Worm (Caenorhabditis elegans) whole organism, young adult: Measurements from ENCODE around the gene Y25C1A.8.

Experiments used
- C06A6.2 ChIP-seq: fragments of 200-800 bp; sonication (Bioruptor generic); conservative IDR thresholded peaks from 2 replicates; pipeline ENCODE4 v1.3.6; 2022; ENCODE audit warnings: missing genetic modification characterization, missing compliant biosample characterization
- C17E4.6 ChIP-seq: fragments of 200-800 bp; sonication (Bioruptor generic); IDR thresholded peaks from 2 replicates; pipeline ENCODE4 v1.3.6; 2022; ENCODE audit warnings: missing genetic modification reagents, missing genetic modification characterization, missing compliant biosample characterization
- D2030.7 ChIP-seq: fragments of 200-800 bp; sonication (Bioruptor generic); IDR thresholded peaks from 2 replicates; pipeline ENCODE4 v1.3.6; 2022; ENCODE audit warnings: missing genetic modification reagents, missing genetic modification characterization, missing compliant biosample characterization
- F55B11.4 ChIP-seq: sonication (generic microtip); optimal IDR thresholded peaks from 2 replicates; lab custom pipeline; 2016; ENCODE audit warnings: missing compliant biosample characterization, missing genetic modification characterization, borderline replicate concordance; ENCODE audit not compliant: insufficient read depth
- T26A5.8 ChIP-seq: sonication (generic microtip); optimal IDR thresholded peaks from 2 replicates; lab custom pipeline; 2016; ENCODE audit warnings: missing genetic modification characterization, missing compliant biosample characterization
- akir-1 ChIP-seq: fragments of 200-800 bp; sonication (Bioruptor generic); optimal IDR thresholded peaks from 2 replicates; lab custom pipeline; 2018; ENCODE audit warnings: mild to moderate bottlenecking, missing genetic modification characterization, moderate library complexity, missing compliant biosample characterization
- aptf-2 ChIP-seq: fragments of 200-800 bp; sonication (Bioruptor generic); conservative IDR thresholded peaks from 2 replicates; pipeline ENCODE4 v1.3.6; 2022; ENCODE audit warnings: missing genetic modification reagents, missing genetic modification characterization, missing compliant biosample characterization
- attf-3 ChIP-seq: fragments of 200-800 bp; sonication (Bioruptor generic); conservative IDR thresholded peaks from 2 replicates; pipeline ENCODE4 v1.3.6; 2022; ENCODE audit warnings: missing genetic modification reagents, missing genetic modification characterization, missing compliant biosample characterization
- bed-2 ChIP-seq: fragments of 200-800 bp; sonication (Bioruptor generic); IDR thresholded peaks from 2 replicates; pipeline ENCODE4 v1.3.6; 2022; ENCODE audit warnings: missing genetic modification reagents, missing genetic modification characterization, missing compliant biosample characterization
- cebp-2 ChIP-seq: fragments of 200-800 bp; sonication (Bioruptor generic); IDR thresholded peaks from 2 replicates; pipeline ENCODE4 v1.3.6; 2022; ENCODE audit warnings: missing genetic modification characterization, missing compliant biosample characterization
- ceh-58 ChIP-seq: fragments of 200-800 bp; sonication (Bioruptor generic); IDR thresholded peaks from 2 replicates; pipeline ENCODE4 v1.3.6; 2022; ENCODE audit warnings: missing genetic modification characterization, missing compliant biosample characterization
- ceh-79 ChIP-seq: sonication (generic microtip); optimal IDR thresholded peaks from 2 replicates; lab custom pipeline; 2017; ENCODE audit warnings: mild to moderate bottlenecking, missing genetic modification characterization, missing compliant biosample characterization
- dox-1 ChIP-seq: fragments of 200-800 bp; sonication (Bioruptor generic); IDR thresholded peaks from 2 replicates; pipeline ENCODE4 v1.3.6; 2022; ENCODE audit warnings: missing genetic modification reagents, missing genetic modification characterization, missing compliant biosample characterization
- egrh-3 ChIP-seq: fragments of 200-800 bp; sonication (Bioruptor generic); IDR thresholded peaks from 2 replicates; pipeline ENCODE4 v1.3.6; 2022; ENCODE audit warnings: missing genetic modification reagents, missing genetic modification characterization, missing compliant biosample characterization
- him-1 ChIP-seq: sonication (generic microtip); optimal IDR thresholded peaks from 2 replicates; lab custom pipeline; 2016; ENCODE audit warnings: missing genotype, missing genetic modification reagents, missing genetic modification characterization, missing compliant biosample characterization
- hlh-26 ChIP-seq: fragments of 200-800 bp; sonication (Bioruptor generic); conservative IDR thresholded peaks from 2 replicates; pipeline ENCODE4 v1.3.6; 2022; ENCODE audit warnings: missing genetic modification reagents, missing genetic modification characterization, missing compliant biosample characterization
- hmg-1.2 ChIP-seq: fragments of 200-800 bp; sonication (Bioruptor generic); IDR thresholded peaks from 2 replicates; pipeline ENCODE4 v1.3.6; 2022; ENCODE audit warnings: missing genetic modification reagents, missing genetic modification characterization, missing compliant biosample characterization
- hsf-1 ChIP-seq: fragments of 200-800 bp; sonication (Bioruptor generic); IDR thresholded peaks from 2 replicates; pipeline ENCODE4 v1.3.6; 2022; ENCODE audit warnings: missing genetic modification reagents, missing genetic modification characterization, missing compliant biosample characterization
- let-607 ChIP-seq, 2 experiments: fragments of 200-800 bp in 1 of 2; sonication (Bioruptor generic) in 1 of 2; sonication (generic microtip) in 1 of 2; optimal IDR thresholded peaks; 2 replicates each; lab custom pipeline; 2016 to 2018; ENCODE audit warnings: mild to moderate bottlenecking in 2 of 2, missing compliant biosample characterization in 2 of 2, missing genetic modification characterization in 2 of 2, moderate library complexity in 2 of 2, missing genotype in 1 of 2
- lin-26 ChIP-seq: fragments of 200-800 bp; sonication (Bioruptor generic); IDR thresholded peaks from 2 replicates; pipeline ENCODE4 v1.3.6; 2022; ENCODE audit warnings: missing genetic modification reagents, missing genetic modification characterization, missing compliant biosample characterization
- lin-40 ChIP-seq: sonication (generic microtip); optimal IDR thresholded peaks from 2 replicates; lab custom pipeline; 2016; ENCODE audit warnings: missing genetic modification characterization, mild to moderate bottlenecking, missing compliant biosample characterization, missing genotype, missing genetic modification reagents
- lsl-1 ChIP-seq: fragments of 200-800 bp; sonication (Bioruptor generic); optimal IDR thresholded peaks from 2 replicates; lab custom pipeline; 2018; ENCODE audit warnings: mild to moderate bottlenecking, missing genetic modification characterization, moderate library complexity, missing compliant biosample characterization
- lsy-27 ChIP-seq: sonication (generic microtip); optimal IDR thresholded peaks from 2 replicates; lab custom pipeline; 2017; ENCODE audit warnings: missing genetic modification characterization, mild to moderate bottlenecking, missing compliant biosample characterization, antibody characterized with exemption, missing genotype, borderline replicate concordance; ENCODE audit not compliant: insufficient read depth
- madf-3 ChIP-seq: fragments of 200-800 bp; sonication (Bioruptor generic); IDR thresholded peaks from 2 replicates; pipeline ENCODE4 v1.3.6; 2022; ENCODE audit warnings: missing genetic modification reagents, missing genetic modification characterization, missing compliant biosample characterization
- mcd-1 ChIP-seq: fragments of 200-800 bp; sonication (Bioruptor generic); IDR thresholded peaks from 2 replicates; pipeline ENCODE4 v1.3.6; 2022; ENCODE audit warnings: missing genetic modification reagents, missing genetic modification characterization, missing compliant biosample characterization
- mes-4 ChIP-seq: sonication (generic microtip); optimal IDR thresholded peaks from 2 replicates; lab custom pipeline; 2016; ENCODE audit warnings: missing genotype, missing genetic modification characterization, missing compliant biosample characterization
- nhr-179 ChIP-seq: sonication (generic microtip); optimal IDR thresholded peaks from 2 replicates; lab custom pipeline; 2016; ENCODE audit warnings: mild to moderate bottlenecking, missing genetic modification characterization, missing compliant biosample characterization
- nhr-90 ChIP-seq: sonication (generic microtip); optimal IDR thresholded peaks from 2 replicates; lab custom pipeline; 2016; ENCODE audit warnings: missing genotype, mild to moderate bottlenecking, missing genetic modification characterization, missing compliant biosample characterization
- rec-8 ChIP-seq, 2 experiments: sonication (generic microtip); optimal IDR thresholded peaks; 2 replicates each; lab custom pipeline; 2016; ENCODE audit warnings: mild to moderate bottlenecking in 2 of 2, missing genetic modification characterization in 2 of 2, missing genetic modification reagents in 2 of 2, missing genotype in 2 of 2, missing biosample characterization in 1 of 2, missing compliant biosample characterization in 1 of 2, moderate library complexity in 1 of 2
- snpc-1.1 ChIP-seq: sonication (generic microtip); optimal IDR thresholded peaks from 2 replicates; lab custom pipeline; 2017; ENCODE audit warnings: missing genetic modification characterization, mild to moderate bottlenecking, missing compliant biosample characterization, antibody characterized with exemption, moderate library complexity, missing genotype, missing genetic modification reagents; ENCODE audit not compliant: insufficient read depth
- snpc-4 ChIP-seq, 5 experiments: fragments of 150-350 bp in 1 of 5; sonication (generic microtip) in 4 of 5; optimal IDR thresholded peaks; 2 replicates each; lab custom pipeline; 2014 to 2018; ENCODE audit warnings: missing genetic modification characterization in 5 of 5, missing biosample characterization in 3 of 5, antibody characterized with exemption in 2 of 5, mild to moderate bottlenecking in 2 of 5, missing compliant biosample characterization in 2 of 5, missing genotype in 2 of 5, moderate library complexity in 2 of 5, missing genetic modification reagents in 1 of 5
- somi-1 ChIP-seq: fragments of 200-800 bp; sonication (Bioruptor generic); optimal IDR thresholded peaks from 2 replicates; lab custom pipeline; 2018; ENCODE audit warnings: mild to moderate bottlenecking, missing genetic modification characterization, missing compliant biosample characterization
- zfh-2 ChIP-seq: fragments of 200-800 bp; sonication (Bioruptor generic); conservative IDR thresholded peaks from 2 replicates; pipeline ENCODE4 v1.3.6; 2022; ENCODE audit warnings: missing genetic modification reagents, missing genetic modification characterization, missing compliant biosample characterization
- ztf-28 ChIP-seq: fragments of 200-800 bp; sonication (Bioruptor generic); IDR thresholded peaks from 2 replicates; pipeline ENCODE4 v1.3.6; 2022; ENCODE audit warnings: missing genetic modification reagents, missing genetic modification characterization, missing compliant biosample characterization

Y25C1A.8 gene

DNA sequence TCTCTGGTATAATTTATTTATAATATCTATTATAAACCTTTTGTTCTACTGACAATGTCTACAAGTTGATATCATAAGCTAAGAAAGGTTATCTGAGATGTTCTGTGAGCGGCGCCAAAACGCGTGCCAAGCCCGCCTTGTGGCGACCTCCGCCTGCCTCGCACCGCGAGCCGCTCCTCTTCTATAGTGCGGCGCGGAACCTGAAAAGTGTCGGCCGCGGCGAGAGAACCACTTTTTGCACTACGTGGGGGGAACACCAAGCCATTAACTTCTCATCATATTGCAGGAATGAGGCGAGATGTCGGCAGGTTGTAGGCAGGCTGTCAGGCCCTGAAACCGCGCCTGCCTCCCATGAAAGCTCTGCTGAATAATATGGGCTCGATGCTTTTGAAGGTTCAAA is 36.5 kb upstream of the Y25C1A.8 start (continued):
- TF ChIP-seq snpc-4 (GFP tag; optimal IDR thresholded peaks at IDR 0.05; lab: Kevin White, UChicago), result peak; percentile 81
- peak; percentile 35 to 94 (median 86) for TF ChIP-seq snpc-4 (tag; optimal IDR thresholded peaks at IDR 0.05; lab: Kevin White, UChicago)
- TF ChIP-seq lsy-27 (tag; lab: Kevin White, UChicago), result no peak
- peak; percentile 69; the same call in 1 of the 2 replicates for TF ChIP-seq egrh-3 (GFP tag; lab: Robert Waterston, UW)
- 0 out of 2 replicates have a peak, but pooled peaks have one; percentile 23 for TF ChIP-seq dox-1 (GFP tag; lab: Robert Waterston, UW)
- TF ChIP-seq lin-26, result no peak
- no peak for TF ChIP-seq C17E4.6 (GFP tag; lab: Robert Waterston, UW)
- no peak for TF ChIP-seq somi-1 (GFP tag; lab: Kevin White, UChicago)
- TF ChIP-seq snpc-1.1, result peak; percentile 84
- no peak for TF ChIP-seq T26A5.8 (tag; lab: Kevin White, UChicago)
- TF ChIP-seq lsl-1 (GFP tag; lab: Kevin White, UChicago), result no peak
- TF ChIP-seq mcd-1 (GFP tag; lab: Robert Waterston, UW), result peak; percentile 40; the same call in 1 of the 2 replicates
- TF ChIP-seq aptf-2, result no peak
- TF ChIP-seq madf-3, result no peak
- TF ChIP-seq bed-2 (GFP tag; lab: Robert Waterston, UW), result no peak
- no peak for TF ChIP-seq lin-40 (tag; lab: Kevin White, UChicago)
- no peak for TF ChIP-seq F55B11.4
- TF ChIP-seq ztf-28, result 0 out of 2 replicates have a peak, but pooled peaks have one; percentile 35
- TF ChIP-seq hlh-26 (GFP tag; lab: Robert Waterston, UW), result no peak
- TF ChIP-seq zfh-2 (GFP tag; lab: Robert Waterston, UW), result peak; percentile 91
- no peak for TF ChIP-seq mes-4 (tag; lab: Kevin White, UChicago)
- TF ChIP-seq rec-8 (tag; optimal IDR thresholded peaks at IDR 0.05; lab: Kevin White, UChicago), result no peak
- TF ChIP-seq ceh-58 (GFP tag; lab: Robert Waterston, UW), result no peak
- no peak for TF ChIP-seq akir-1 (GFP tag; lab: Kevin White, UChicago)
- TF ChIP-seq, all 124 proteins: peak for 10

DNA sequence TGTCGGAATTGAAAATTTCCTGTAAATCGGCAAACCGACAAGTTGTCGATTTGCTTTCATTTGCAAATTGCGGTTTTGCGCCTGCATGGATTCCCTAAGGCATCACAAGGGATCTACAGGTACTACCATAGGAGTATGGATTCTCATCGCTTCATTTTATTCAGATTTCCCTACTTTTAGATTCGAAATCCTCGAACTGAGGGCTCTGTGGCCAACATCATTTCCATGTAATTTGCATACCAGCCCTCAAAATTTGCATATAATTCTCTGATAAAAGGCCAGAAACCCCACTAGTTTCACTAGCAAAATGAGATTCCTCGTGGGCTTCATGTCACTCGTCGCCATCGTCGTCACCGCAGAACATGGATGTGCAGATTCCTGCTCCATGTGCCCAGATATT is 35.6 kb upstream of the Y25C1A.8 start, which contains the start of gene Y25C1A.2:
Gene Y25C1A.2 (plus strand): TSS at position 301 of the 400 bp plus-strand sequence.
- TF ChIP-seq C06A6.2 (GFP tag; lab: Robert Waterston, UW) (no peak), dox-1 (GFP tag; lab: Robert Waterston, UW) (no peak), D2030.7 (GFP tag; lab: Robert Waterston, UW) (no peak), let-607 (tag; optimal IDR thresholded peaks at IDR 0.05; lab: Kevin White, UChicago) (no peak), hsf-1 (GFP tag; lab: Robert Waterston, UW) (no peak), ceh-79 (tag; lab: Kevin White, UChicago) (no peak)

DNA sequence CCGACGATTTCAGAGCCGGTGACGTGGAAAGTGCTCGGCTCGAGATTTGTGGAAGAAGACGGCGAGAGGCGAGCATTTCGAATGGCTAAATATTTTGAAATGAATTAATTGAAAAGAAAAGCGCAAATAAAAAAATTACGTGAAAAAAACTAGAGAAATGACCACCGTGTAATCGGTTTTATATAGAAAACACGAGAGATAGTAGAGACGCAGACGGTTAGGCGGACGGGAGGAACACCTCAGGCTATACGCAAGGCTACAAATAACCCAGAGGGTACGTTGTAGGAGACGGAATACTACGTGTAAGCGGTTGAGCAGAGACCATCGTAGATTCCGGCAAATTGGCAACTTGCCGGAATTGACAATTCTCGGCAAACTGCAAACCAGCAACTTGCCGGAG is 34.4 kb upstream of the Y25C1A.8 start, which contains the start of gene Y25C1A.13:
Gene Y25C1A.13 (minus strand): TSS at position 101 of the 400 bp plus-strand sequence.
- TF ChIP-seq hmg-1.2 (GFP tag; lab: Robert Waterston, UW) (peak; percentile 63), F55B11.4 (no peak)

DNA sequence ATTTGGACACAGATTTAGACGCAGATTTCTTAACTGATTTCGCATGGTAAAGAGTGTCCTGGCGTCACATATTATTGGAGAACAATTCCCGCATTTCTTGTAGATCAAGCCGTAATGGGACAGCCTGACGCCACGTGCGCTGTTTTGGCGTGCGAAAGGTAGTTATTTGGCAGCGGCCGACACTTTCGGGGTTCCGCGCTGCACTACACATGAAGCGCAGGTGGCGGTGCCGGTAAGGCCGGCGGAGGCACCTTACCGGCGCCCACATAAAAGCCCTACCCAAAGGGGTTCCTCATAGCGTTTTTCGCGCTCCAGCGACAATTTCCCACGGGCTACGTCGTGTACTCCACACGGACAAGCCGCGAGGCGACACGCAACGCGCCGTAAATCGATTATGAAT is 33.3 kb upstream of the Y25C1A.8 start:
- TF ChIP-seq attf-3 (GFP tag; lab: Robert Waterston, UW) (0 out of 2 replicates have a peak, but pooled peaks have one; percentile 7), him-1 (tag; lab: Kevin White, UChicago) (no peak), D2030.7 (GFP tag; lab: Robert Waterston, UW) (0 out of 2 replicates have a peak, but pooled peaks have one; percentile 23), nhr-90 (tag; lab: Kevin White, UChicago) (no peak), cebp-2 (0 out of 2 replicates have a peak, but pooled peaks have one; percentile 17), nhr-179 (no peak), snpc-1.1 (peak; percentile 60), snpc-4 (GFP tag; optimal IDR thresholded peaks at IDR 0.05; lab: Kevin White, UChicago) (no peak), snpc-4 (tag; optimal IDR thresholded peaks at IDR 0.05; lab: Kevin White, UChicago) (peak in 2 of 4 experiments; percentile 57 to 74), zfh-2 (GFP tag; lab: Robert Waterston, UW) (peak; percentile 46; the same call in 1 of the 2 replicates), egrh-3 (GFP tag; lab: Robert Waterston, UW) (peak; percentile 14; the same call in 1 of the 2 replicates), hmg-1.2 (GFP tag; lab: Robert Waterston, UW) (peak; percentile 10; the same call in 1 of the 2 replicates), C17E4.6 (GFP tag; lab: Robert Waterston, UW) (no peak)
